Fruit fly (Drosophila melanogaster) whole organism, wandering third instar larva: ENCODE measurements around the gene CG10646.

ENCODE experiments used
- CrebA ChIP-seq: fragments of 200-800 bp; sonication (Bioruptor generic); optimal IDR thresholded peaks from 2 replicates; lab custom pipeline; 2016; ENCODE audit warnings: missing biosample characterization, mild to moderate bottlenecking, missing genetic modification characterization, borderline replicate concordance
- Dfd ChIP-seq: fragments of >200 bp; optimal IDR thresholded peaks from 2 replicates; lab custom pipeline; 2017; ENCODE audit warnings: missing biosample characterization, missing genetic modification characterization
- GATAd ChIP-seq: sonication (Bioruptor generic); optimal IDR thresholded peaks from 2 replicates; lab custom pipeline; 2016; ENCODE audit warnings: missing biosample characterization, missing genetic modification characterization
- Hr78 ChIP-seq: fragments of >200 bp; optimal IDR thresholded peaks from 2 replicates; lab custom pipeline; 2017; ENCODE audit warnings: missing biosample characterization, missing genetic modification characterization
- Myc ChIP-seq: fragments of >200 bp; optimal IDR thresholded peaks from 2 replicates; lab custom pipeline; 2017
- Vsx2 ChIP-seq: fragments of 200-300, 225-300 bp; sonication (Bioruptor generic); optimal IDR thresholded peaks from 2 replicates; lab custom pipeline; 2018; ENCODE audit warnings: missing biosample characterization, missing genetic modification characterization; ENCODE audit not compliant: partially characterized antibody
- fru ChIP-seq: fragments of 200-800 bp; sonication (Bioruptor generic); optimal IDR thresholded peaks from 3 replicates; lab custom pipeline; 2016; ENCODE audit warnings: missing biosample characterization, mild to moderate bottlenecking, missing genetic modification characterization
- h ChIP-seq: fragments of 200-800 bp; sonication (Bioruptor generic); optimal IDR thresholded peaks from 3 replicates; lab custom pipeline; 2016; ENCODE audit warnings: missing biosample characterization, mild to moderate bottlenecking, missing genetic modification characterization
- lola ChIP-seq: fragments of >200 bp; optimal IDR thresholded peaks from 2 replicates; lab custom pipeline; 2017; ENCODE audit warnings: missing biosample characterization, missing genetic modification characterization
- psq ChIP-seq: fragments of 200-800 bp; sonication (Bioruptor generic); optimal IDR thresholded peaks from 3 replicates; lab custom pipeline; 2017; ENCODE audit warnings: missing biosample characterization, mild to moderate bottlenecking, missing genetic modification characterization, moderate library complexity

DNA sequence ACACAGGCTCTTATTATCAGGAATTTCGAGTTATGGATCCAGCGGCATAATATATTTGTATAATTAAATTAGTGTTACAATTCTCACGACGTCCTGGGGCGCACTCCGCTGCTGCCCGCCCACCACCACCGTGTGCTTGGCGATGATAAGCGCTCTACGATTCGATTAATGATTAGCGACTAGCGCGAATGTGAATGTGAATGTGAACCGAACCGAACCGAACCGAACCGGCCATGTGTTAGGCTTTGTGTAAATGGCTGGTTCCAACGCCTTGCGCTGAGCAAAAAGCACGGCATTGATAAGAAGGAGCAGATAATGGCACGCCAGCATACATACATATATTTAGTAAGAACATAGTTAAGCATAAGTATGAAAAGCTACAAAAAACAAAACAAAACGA is 15.6 kb upstream of the CG10646 start:
- TF ChIP-seq Myc (lab: Kevin White, UChicago): no peak
- TF ChIP-seq Hr78 (GFP tag; lab: Kevin White, UChicago): no peak
- TF ChIP-seq h: peak; percentile 25
- no peak for TF ChIP-seq psq (GFP tag; lab: Kevin White, UChicago)
- TF ChIP-seq CrebA (GFP tag; lab: Kevin White, UChicago): no peak
- TF ChIP-seq fru (GFP tag; lab: Kevin White, UChicago): no peak
- no peak for TF ChIP-seq Vsx2 (GFP tag; lab: Kevin White, UChicago)
- no peak for TF ChIP-seq Dfd (GFP tag; lab: Kevin White, UChicago)
- TF ChIP-seq GATAd (GFP tag; lab: Kevin White, UChicago): no peak
- TF ChIP-seq lola (GFP tag; lab: Kevin White, UChicago): no peak
